Worm (Caenorhabditis elegans): Measurements from ENCODE around the gene T28A11.16.

DNA sequence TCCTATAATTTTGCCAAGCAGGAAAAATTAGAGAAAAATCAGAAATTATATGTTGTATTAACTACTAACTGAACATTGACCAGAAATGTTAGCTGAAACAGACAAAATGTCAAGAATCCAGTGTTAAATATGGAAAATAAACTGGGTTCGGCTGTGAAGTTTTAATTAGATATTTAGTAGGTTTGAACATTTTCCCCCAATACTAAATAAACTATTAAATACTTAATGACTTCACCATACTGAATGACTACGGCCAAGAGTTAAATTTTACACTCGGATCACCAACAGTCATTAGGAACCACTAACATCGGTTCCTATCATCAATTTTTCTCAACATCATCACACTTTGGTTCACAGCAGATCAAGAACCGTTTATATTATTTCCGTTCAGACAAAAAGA is 36.4 kb upstream of the T28A11.16 start:
- TF ChIP-seq nhr-28 (tag; optimal IDR thresholded peaks at IDR 0.05), result no peak
- no peak for TF ChIP-seq unc-39 (tag; optimal IDR thresholded peaks at IDR 0.05)
- TF ChIP-seq mep-1 (tag; optimal IDR thresholded peaks at IDR 0.05), result no peak
- TF ChIP-seq mab-5 (tag; optimal IDR thresholded peaks at IDR 0.05), result no peak
- TF ChIP-seq pha-4 (tag; optimal IDR thresholded peaks at IDR 0.05), result no peak
- no peak for TF ChIP-seq snpc-4 (tag; optimal IDR thresholded peaks at IDR 0.05)
- no peak for TF ChIP-seq unc-62 (GFP tag; optimal IDR thresholded peaks at IDR 0.05)
- TF ChIP-seq elt-3 (tag; optimal IDR thresholded peaks at IDR 0.05), result no peak
- TF ChIP-seq nhr-237 (tag; optimal IDR thresholded peaks at IDR 0.05), result no peak
